Fruit fly (Drosophila melanogaster): ENCODE data around the gene pigeon.

pigeon gene

dm6 chr2L:19196443-19197044 is 10.7 kb downstream of the pigeon start (continued):
- TF ChIP-seq crol (GFP tag; IDR thresholded peaks at IDR 0.05) (no peak), zen2 (GFP tag; IDR thresholded peaks at IDR 0.05; ENCODE audit: partially characterized antibody) (no peak), trem (tag; optimal IDR thresholded peaks at IDR 0.05) (peak; percentile 39), wor (GFP tag; IDR thresholded peaks at IDR 0.05) (peak; percentile 51), Ssrp (tag; optimal IDR thresholded peaks at IDR 0.05) (peak; percentile 51), ems (GFP tag; optimal IDR thresholded peaks at IDR 0.05) (no peak), Antp (GFP tag; optimal IDR thresholded peaks at IDR 0.05) (peak; percentile 50), CG17568 (GFP tag; optimal IDR thresholded peaks at IDR 0.05) (peak; percentile 1), Pdp1 (GFP tag; optimal IDR thresholded peaks at IDR 0.05) (peak; percentile 37 to 45), CG17385 (GFP tag; optimal IDR thresholded peaks at IDR 0.05) (peak; percentile 42), CG7556 (GFP tag; optimal IDR thresholded peaks at IDR 0.05) (peak; percentile 54), CG11398 (GFP tag; optimal IDR thresholded peaks at IDR 0.05) (no peak), fd96Cb (tag; optimal IDR thresholded peaks at IDR 0.05) (peak; percentile 59), bbx (GFP tag; IDR thresholded peaks at IDR 0.05; ENCODE audit: partially characterized antibody) (no peak), Usf (GFP tag; optimal IDR thresholded peaks at IDR 0.05) (peak; percentile 22), bab2 (GFP tag; optimal IDR thresholded peaks at IDR 0.05) (peak; percentile 23), CG7839 (tag; optimal IDR thresholded peaks at IDR 0.05) (peak; percentile 66), sob (GFP tag; IDR thresholded peaks at IDR 0.05) (peak; percentile 48; the same call in 1 of the 2 replicates), CG18262 (tag; optimal IDR thresholded peaks at IDR 0.05) (peak; percentile 81), crp (GFP tag; optimal IDR thresholded peaks at IDR 0.05) (no peak), Gsc (GFP tag; IDR thresholded peaks at IDR 0.05) (peak; percentile 66), CG8359 (GFP tag; optimal IDR thresholded peaks at IDR 0.05; ENCODE audit: borderline replicate concordance) (peak; percentile 32), CG30403 (GFP tag; optimal IDR thresholded peaks at IDR 0.05) (peak; percentile 37), D (optimal IDR thresholded peaks at IDR 0.05) (no peak), D (GFP tag; optimal IDR thresholded peaks at IDR 0.05) (peak; percentile 76), Nf-YB (GFP tag; optimal IDR thresholded peaks at IDR 0.05) (peak; percentile 24), CG8290 (GFP tag; optimal IDR thresholded peaks at IDR 0.05) (no peak), CG8290 (tag; optimal IDR thresholded peaks at IDR 0.05) (peak in 1 of 2 experiments; percentile 43), Sox102F (GFP tag; optimal IDR thresholded peaks at IDR 0.05) (peak; percentile 53), CG18599 (GFP tag; optimal IDR thresholded peaks at IDR 0.05) (peak; percentile 67), wdn (GFP tag; IDR thresholded peaks at IDR 0.05) (no peak), luna (GFP tag; optimal IDR thresholded peaks at IDR 0.05) (no peak), sd (tag; optimal IDR thresholded peaks at IDR 0.05) (peak; percentile 41), lola (GFP tag; optimal IDR thresholded peaks at IDR 0.05) (peak in 1 of 3 experiments; percentile 78), trh (GFP tag; optimal IDR thresholded peaks at IDR 0.05) (no peak), tgo (GFP tag; IDR thresholded peaks at IDR 0.05) (peak; percentile 57; the same call in 2 of the 3 replicates), dmrt11E (tag; optimal IDR thresholded peaks at IDR 0.05) (peak; percentile 84), CG12155 (GFP tag; optimal IDR thresholded peaks at IDR 0.05) (peak; percentile 4), CG12659 (GFP tag; optimal IDR thresholded peaks at IDR 0.05) (peak; percentile 25), Nf-YC (tag; optimal IDR thresholded peaks at IDR 0.05) (no peak), Ets97D (GFP tag; optimal IDR thresholded peaks at IDR 0.05) (no peak), Myb (GFP tag; optimal IDR thresholded peaks at IDR 0.05) (no peak), chn (GFP tag; optimal IDR thresholded peaks at IDR 0.05) (peak; percentile 32), dati (GFP tag; IDR thresholded peaks at IDR 0.05) (peak; percentile 42; the same call in 1 of the 2 replicates), CG9932 (GFP tag; IDR thresholded peaks at IDR 0.05) (no peak), CG8089 (GFP tag; optimal IDR thresholded peaks at IDR 0.05) (peak; percentile 43), btn (GFP tag; optimal IDR thresholded peaks at IDR 0.05) (peak; percentile 8), HHEX (GFP tag; optimal IDR thresholded peaks at IDR 0.05) (peak; percentile 28), CG8281 (tag; optimal IDR thresholded peaks at IDR 0.05) (no peak)
